Worm (Caenorhabditis elegans) whole organism, late embryonic: ENCODE results near the gene ergi-1.

Source experiments
- K09A11.1 ChIP-seq: sonication (generic microtip); optimal IDR thresholded peaks from 2 replicates; lab custom pipeline; 2017; ENCODE audit warnings: antibody characterized with exemption, mild to moderate bottlenecking, missing genetic modification characterization, missing compliant biosample characterization; ENCODE audit not compliant: insufficient read depth
- Y22D7AL.16 ChIP-seq: sonication (generic microtip); optimal IDR thresholded peaks from 2 replicates; lab custom pipeline; 2016; ENCODE audit warnings: missing genetic modification characterization, missing compliant biosample characterization
- ceh-14 ChIP-seq: sonication (generic microtip); optimal IDR thresholded peaks from 2 replicates; lab custom pipeline; 2016; ENCODE audit warnings: missing genotype, missing genetic modification characterization, missing compliant biosample characterization
- ceh-22 ChIP-seq: sonication (generic microtip); optimal IDR thresholded peaks from 2 replicates; lab custom pipeline; 2017; ENCODE audit warnings: missing biosample characterization, missing genetic modification characterization
- ceh-24 ChIP-seq: sonication (generic microtip); optimal IDR thresholded peaks from 2 replicates; lab custom pipeline; 2016; ENCODE audit warnings: mild to moderate bottlenecking, missing genetic modification characterization, missing compliant biosample characterization
- ceh-30 ChIP-seq: fragments of 150-350 bp; optimal IDR thresholded peaks from 2 replicates; lab custom pipeline; 2014; ENCODE audit warnings: missing biosample characterization, missing genetic modification characterization
- ceh-31 ChIP-seq: sonication (generic microtip); optimal IDR thresholded peaks from 2 replicates; lab custom pipeline; 2016; ENCODE audit warnings: missing genetic modification characterization, missing compliant biosample characterization
- ceh-48 ChIP-seq: sonication (generic microtip); optimal IDR thresholded peaks from 2 replicates; lab custom pipeline; 2016; ENCODE audit warnings: missing genetic modification characterization, inconsistent platforms, missing compliant biosample characterization
- dmd-4 ChIP-seq: sonication (generic microtip); optimal IDR thresholded peaks from 2 replicates; lab custom pipeline; 2016; ENCODE audit warnings: borderline replicate concordance, missing genetic modification characterization, missing compliant biosample characterization
- fax-1 ChIP-seq: sonication (generic microtip); optimal IDR thresholded peaks from 2 replicates; lab custom pipeline; 2016; ENCODE audit warnings: missing genotype, missing genetic modification characterization, missing compliant biosample characterization
- fkh-10 ChIP-seq: fragments of 150-350 bp; optimal IDR thresholded peaks from 2 replicates; lab custom pipeline; 2014; ENCODE audit warnings: missing biosample characterization, missing genetic modification reagents, missing genetic modification characterization
- gmeb-2 ChIP-seq: sonication (generic microtip); optimal IDR thresholded peaks from 2 replicates; lab custom pipeline; 2016; ENCODE audit warnings: missing genetic modification characterization, inconsistent platforms, missing compliant biosample characterization
- hlh-30 ChIP-seq: sonication (generic microtip); optimal IDR thresholded peaks from 2 replicates; lab custom pipeline; 2017; ENCODE audit warnings: antibody characterized with exemption, missing genetic modification characterization, missing compliant biosample characterization; ENCODE audit not compliant: insufficient read depth
- hlh-8 ChIP-seq: sonication (generic microtip); optimal IDR thresholded peaks from 2 replicates; lab custom pipeline; 2016; ENCODE audit warnings: missing genotype, missing genetic modification characterization, missing compliant biosample characterization
- lim-6 ChIP-seq: sonication (generic microtip); optimal IDR thresholded peaks from 2 replicates; lab custom pipeline; 2016; ENCODE audit warnings: missing genetic modification characterization, missing compliant biosample characterization
- mec-3 ChIP-seq: sonication (generic microtip); optimal IDR thresholded peaks from 2 replicates; lab custom pipeline; 2016; ENCODE audit warnings: borderline replicate concordance, missing genetic modification characterization, missing compliant biosample characterization
- nhr-232 ChIP-seq: sonication (generic microtip); optimal IDR thresholded peaks from 2 replicates; lab custom pipeline; 2016; ENCODE audit warnings: missing genetic modification characterization, missing compliant biosample characterization
- npax-4 ChIP-seq: sonication (generic microtip); optimal IDR thresholded peaks from 2 replicates; lab custom pipeline; 2016; ENCODE audit warnings: missing genetic modification characterization, missing compliant biosample characterization
- pag-3 ChIP-seq: sonication (generic microtip); optimal IDR thresholded peaks from 2 replicates; lab custom pipeline; 2016; ENCODE audit warnings: missing compliant biosample characterization, missing genetic modification characterization, borderline replicate concordance
- pat-9 ChIP-seq: fragments of 200-800 bp; sonication (Bioruptor generic); optimal IDR thresholded peaks from 2 replicates; lab custom pipeline; 2018; ENCODE audit warnings: mild to moderate bottlenecking, missing genetic modification characterization, moderate library complexity, missing compliant biosample characterization
- pax-1 ChIP-seq: fragments of 150-350 bp; optimal IDR thresholded peaks from 2 replicates; lab custom pipeline; 2014; ENCODE audit warnings: missing biosample characterization, missing genetic modification characterization
- pha-2 ChIP-seq: sonication (generic microtip); optimal IDR thresholded peaks from 2 replicates; lab custom pipeline; 2017; ENCODE audit warnings: mild to moderate bottlenecking, missing genetic modification characterization, missing compliant biosample characterization
- sox-2 ChIP-seq: fragments of 200-800 bp; sonication (Bioruptor generic); IDR thresholded peaks from 2 replicates; pipeline ENCODE4 v1.3.6; 2022; ENCODE audit warnings: missing genetic modification reagents, missing genetic modification characterization, missing compliant biosample characterization
- tbx-2 ChIP-seq: sonication (generic microtip); optimal IDR thresholded peaks from 2 replicates; lab custom pipeline; 2016; ENCODE audit warnings: missing genetic modification characterization, missing compliant biosample characterization
- ttx-3 ChIP-seq: sonication (generic microtip); optimal IDR thresholded peaks from 2 replicates; lab custom pipeline; 2016; ENCODE audit warnings: missing genetic modification reagents, missing genetic modification characterization, missing compliant biosample characterization
- unc-3 ChIP-seq, 2 experiments: fragments of 200-800 bp in 1 of 2; sonication (Bioruptor generic) in 1 of 2; sonication (generic microtip) in 1 of 2; conservative IDR thresholded peaks in 1 of 2; optimal IDR thresholded peaks in 1 of 2; 2 replicates each; pipeline versions ENCODE4 v1.3.6 to Lab custom; 2016 to 2022; ENCODE audit warnings: missing compliant biosample characterization in 2 of 2, missing genetic modification characterization in 2 of 2, missing genetic modification reagents in 1 of 2
- unc-42 ChIP-seq: sonication (generic microtip); optimal IDR thresholded peaks from 2 replicates; lab custom pipeline; 2016; ENCODE audit warnings: missing genotype, missing genetic modification characterization, missing compliant biosample characterization
- unc-86 ChIP-seq: sonication (generic microtip); optimal IDR thresholded peaks from 2 replicates; lab custom pipeline; 2016; ENCODE audit warnings: missing genetic modification characterization, missing compliant biosample characterization
- ztf-16 ChIP-seq: sonication (generic microtip); optimal IDR thresholded peaks from 2 replicates; lab custom pipeline; 2017; ENCODE audit warnings: missing genetic modification characterization, missing compliant biosample characterization

The ergi-1 gene

DNA sequence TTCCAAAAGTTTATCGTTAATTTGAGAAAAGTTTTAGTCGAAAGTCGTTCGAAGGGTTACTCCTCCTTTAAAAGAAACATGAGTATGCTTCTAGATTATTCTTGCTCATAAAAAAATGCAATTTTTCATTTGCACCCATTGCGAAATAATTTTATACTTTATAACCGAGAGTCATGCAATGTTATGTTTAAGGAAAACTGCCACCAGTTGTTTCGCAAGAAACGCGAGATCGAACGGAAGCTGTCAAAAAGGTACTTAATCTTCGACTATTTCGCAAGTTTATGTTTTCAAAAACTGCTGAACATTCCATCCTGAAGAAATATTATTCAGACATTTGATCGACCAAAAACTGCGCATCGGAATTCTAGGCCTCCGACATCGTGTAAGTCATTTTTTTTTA, 21.2 kb downstream of the ergi-1 start:
- TF ChIP-seq hlh-30: no peak
- no peak for TF ChIP-seq ztf-16 (tag; lab: Kevin White, UChicago)
- no peak for TF ChIP-seq Y22D7AL.16 (tag; lab: Kevin White, UChicago)
- TF ChIP-seq K09A11.1 (tag; lab: Kevin White, UChicago): no peak
- no peak for TF ChIP-seq pat-9 (tag; lab: Kevin White, UChicago)
- no peak for TF ChIP-seq unc-42
- no peak for TF ChIP-seq nhr-232
- no peak for TF ChIP-seq ceh-31 (tag; lab: Kevin White, UChicago)
- no peak for TF ChIP-seq fax-1 (tag; lab: Kevin White, UChicago)
- TF ChIP-seq pax-1 (tag; lab: Kevin White, UChicago): no peak
- no peak for TF ChIP-seq unc-3 (GFP tag; conservative IDR thresholded peaks at IDR 0.05; lab: Robert Waterston, UW)
- TF ChIP-seq unc-3 (tag; optimal IDR thresholded peaks at IDR 0.05; lab: Kevin White, UChicago): no peak
- TF ChIP-seq ceh-24: no peak
- no peak for TF ChIP-seq lim-6 (tag; lab: Kevin White, UChicago)
- no peak for TF ChIP-seq ceh-22
- no peak for TF ChIP-seq pag-3 (tag; lab: Kevin White, UChicago)
- TF ChIP-seq fkh-10 (GFP tag; lab: Kevin White, UChicago): no peak

DNA sequence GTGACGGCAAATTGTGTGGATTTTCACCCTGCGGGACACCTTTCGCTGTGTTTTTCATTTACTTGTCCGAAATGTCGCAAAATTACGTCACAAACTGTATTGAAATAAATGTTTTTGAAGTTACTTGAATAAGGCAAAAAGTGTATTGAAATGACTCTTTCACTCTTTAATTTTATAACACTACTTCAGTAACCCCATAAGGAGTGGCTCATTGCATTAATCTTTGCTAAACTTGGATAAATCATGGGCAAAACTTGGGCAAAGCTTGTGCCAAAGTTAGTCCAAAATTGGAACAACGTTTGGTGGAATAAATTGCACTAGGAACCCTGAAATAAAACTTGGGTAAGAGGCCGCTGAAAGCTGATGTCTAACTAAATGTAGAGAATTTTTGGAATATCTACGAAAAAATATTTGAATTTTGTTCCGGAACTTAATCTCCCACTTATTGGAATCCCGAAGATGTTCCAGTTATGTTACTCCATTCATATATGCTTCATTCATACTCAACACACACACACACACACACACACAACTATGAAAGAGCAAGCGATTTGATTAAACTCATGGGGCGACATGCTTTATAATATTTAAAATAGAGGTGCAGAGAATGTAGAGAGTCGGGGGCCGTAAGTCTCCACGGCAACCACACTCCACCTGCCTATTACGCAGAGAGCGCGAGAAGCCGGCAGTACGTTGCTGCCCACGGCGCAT, 22.4 kb downstream of the ergi-1 start, which contains the start of gene Y102A11A.9:
Gene Y102A11A.9, plus strand, starts transcription at position 661 of the 711 bp plus-strand sequence.
- TF ChIP-seq hlh-30 (no peak), ceh-14 (tag; lab: Kevin White, UChicago) (peak; percentile 17)

DNA sequence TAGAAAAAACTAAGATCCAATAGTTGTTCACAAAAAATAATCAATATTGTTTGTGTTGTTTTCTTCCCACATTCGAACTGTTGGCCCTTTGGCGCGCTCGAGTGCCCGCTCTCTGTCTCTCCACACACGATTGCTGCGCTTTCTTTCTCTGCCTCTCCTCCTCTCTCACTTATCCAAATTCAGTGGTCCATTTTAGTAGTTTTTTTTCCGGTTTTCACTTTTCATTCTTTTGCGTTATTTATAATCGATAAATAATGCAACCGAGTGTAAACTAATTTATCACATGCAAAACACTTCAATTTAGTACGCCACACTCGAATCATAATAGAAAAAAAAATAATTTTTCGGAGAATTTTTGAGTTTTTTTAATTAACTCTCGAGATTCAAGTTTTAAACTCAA, 34.6 kb downstream of the ergi-1 start:
- TF ChIP-seq mec-3 (no peak), dmd-4 (tag; lab: Kevin White, UChicago) (no peak), unc-86 (no peak), npax-4 (tag; lab: Kevin White, UChicago) (no peak), ceh-30 (no peak), ceh-48 (tag; lab: Kevin White, UChicago) (no peak)
- TF ChIP-seq, all 69 proteins: peak for 0

DNA sequence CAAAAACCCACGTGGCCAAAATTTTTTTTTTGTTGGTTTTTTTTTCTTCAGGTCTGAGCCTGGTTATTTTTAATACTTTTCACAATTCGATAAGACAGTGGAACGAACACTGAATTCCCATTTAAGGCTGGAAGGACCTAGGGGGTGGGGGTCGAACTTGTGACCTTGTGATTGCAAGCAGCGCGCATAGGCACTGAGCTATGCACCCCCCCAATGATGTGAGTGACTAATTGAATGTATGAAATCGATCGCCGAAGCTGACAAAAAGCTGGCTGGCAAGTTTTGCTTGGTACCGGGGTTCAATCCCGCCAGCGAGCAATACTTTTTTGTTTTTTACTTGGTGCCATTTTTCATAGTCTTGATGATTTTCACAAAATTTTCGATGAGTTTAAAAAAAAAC, 36.2 kb downstream of the ergi-1 start:
- TF ChIP-seq K09A11.1 (tag; lab: Kevin White, UChicago) (no peak), pag-3 (tag; lab: Kevin White, UChicago) (no peak), hlh-30 (no peak), gmeb-2 (tag; lab: Kevin White, UChicago) (no peak)

DNA sequence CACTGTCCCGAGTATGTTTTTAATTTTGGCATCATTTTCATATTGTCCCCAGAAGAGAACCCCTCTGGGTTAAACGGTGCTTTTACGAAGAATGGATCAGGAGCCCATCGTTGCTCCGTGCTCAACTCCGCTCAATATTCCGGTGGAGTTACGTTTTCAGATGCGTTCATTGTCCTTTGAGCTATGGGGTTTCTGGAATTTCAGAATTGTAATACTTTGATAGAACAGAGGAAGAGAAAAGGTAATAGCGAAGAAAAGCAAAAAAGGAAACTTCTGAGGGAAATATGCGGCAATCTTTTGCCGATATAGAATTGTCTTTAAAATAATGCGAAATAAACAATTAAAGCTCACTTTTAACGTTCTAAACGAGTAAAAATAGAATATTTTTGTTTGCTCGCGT, 37.1 kb downstream of the ergi-1 start, which contains the start of gene Y40A1A.3:
Gene Y40A1A.3, minus strand, starts transcription at position 101 of the 400 bp plus-strand sequence.
- TF ChIP-seq pha-2 (tag; lab: Kevin White, UChicago): no peak
- TF ChIP-seq ttx-3 (tag; lab: Kevin White, UChicago): no peak
- no peak for TF ChIP-seq unc-3 (GFP tag; conservative IDR thresholded peaks at IDR 0.05; lab: Robert Waterston, UW)
- no peak for TF ChIP-seq unc-3 (tag; optimal IDR thresholded peaks at IDR 0.05; lab: Kevin White, UChicago)
- no peak for TF ChIP-seq tbx-2
- TF ChIP-seq nhr-232: no peak
- TF ChIP-seq ceh-22: no peak
- TF ChIP-seq, all 69 proteins: peak for 0

DNA sequence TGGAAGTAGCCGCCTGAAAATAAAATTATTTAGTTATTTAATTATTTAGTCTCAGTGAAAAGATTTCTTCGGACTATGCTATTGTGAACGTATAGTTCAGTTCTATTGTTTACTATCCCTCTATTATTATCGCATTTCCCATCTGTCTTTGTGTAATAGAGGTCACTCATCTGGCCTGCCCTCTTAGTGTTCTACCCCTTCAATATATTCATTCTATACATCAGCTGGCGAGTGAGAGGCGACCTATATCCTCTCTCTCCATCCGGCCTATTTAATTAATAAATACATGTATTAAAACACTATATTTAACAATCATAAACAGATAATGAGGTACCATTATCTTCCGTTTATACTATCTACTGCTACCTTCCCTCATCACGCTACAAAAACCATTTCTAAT, 39.1 kb downstream of the ergi-1 start:
- peak; percentile 1 for TF ChIP-seq ceh-31 (tag; lab: Kevin White, UChicago)
- TF ChIP-seq hlh-8: peak; percentile 27
- peak; percentile 14 for TF ChIP-seq unc-42
- peak; percentile 90 for TF ChIP-seq sox-2
